Worm (Caenorhabditis elegans): ENCODE data around the gene let-413.

let-413 gene

ce11 chrV:7980370-7980987 lies 2.9 kb upstream of the let-413 start (continued):
- TF ChIP-seq dmd-8 (GFP tag; IDR thresholded peaks at IDR 0.05) (no peak), php-3 (GFP tag; IDR thresholded peaks at IDR 0.05) (no peak), lin-1 (GFP tag; IDR thresholded peaks at IDR 0.05) (no peak), mdt-29 (GFP tag; IDR thresholded peaks at IDR 0.05) (no peak), mes-2 (tag; optimal IDR thresholded peaks at IDR 0.05; ENCODE audit: poor library complexity, severe bottlenecking) (no peak), ceh-20 (GFP tag; IDR thresholded peaks at IDR 0.05) (0 out of 2 replicates have a peak, but pooled peaks have one; percentile 50), lim-7 (GFP tag; IDR thresholded peaks at IDR 0.05) (no peak), jun-1 (tag; optimal IDR thresholded peaks at IDR 0.05) (no peak), lin-38 (GFP tag; IDR thresholded peaks at IDR 0.05) (no peak), dve-1 (tag; optimal IDR thresholded peaks at IDR 0.05; ENCODE audit: insufficient read depth) (no peak), skn-1 (tag; optimal IDR thresholded peaks at IDR 0.05) (no peak), ceh-28 (tag; optimal IDR thresholded peaks at IDR 0.05) (no peak), tra-1 (GFP tag; IDR thresholded peaks at IDR 0.05) (0 out of 2 replicates have a peak, but pooled peaks have one; percentile 60), zfp-2 (tag; optimal IDR thresholded peaks at IDR 0.05) (no peak), pha-4 (GFP tag; IDR thresholded peaks at IDR 0.05) (no peak), pha-4 (tag; optimal IDR thresholded peaks at IDR 0.05) (no peak), egl-27 (tag; optimal IDR thresholded peaks at IDR 0.05) (no peak), F49E8.2 (tag; optimal IDR thresholded peaks at IDR 0.05; ENCODE audit: borderline replicate concordance) (no peak), nhr-41 (GFP tag; IDR thresholded peaks at IDR 0.05) (no peak), aha-1 (tag) (peak; percentile 97), D1046.2 (GFP tag; IDR thresholded peaks at IDR 0.05) (no peak), snpc-4 (tag; optimal IDR thresholded peaks at IDR 0.05) (no peak), zfp-3 (GFP tag; conservative IDR thresholded peaks at IDR 0.05) (no peak), nhr-102 (tag; optimal IDR thresholded peaks at IDR 0.05) (no peak), lin-15B (tag; optimal IDR thresholded peaks at IDR 0.05) (no peak), lin-29 (GFP tag; IDR thresholded peaks at IDR 0.05) (no peak), zag-1 (tag; optimal IDR thresholded peaks at IDR 0.05) (no peak), zip-11 (GFP tag; IDR thresholded peaks at IDR 0.05) (no peak), snpc-1.2 (GFP tag; IDR thresholded peaks at IDR 0.05) (no peak), mxl-3 (GFP tag; optimal IDR thresholded peaks at IDR 0.05) (no peak), daf-16 (GFP tag; optimal IDR thresholded peaks at IDR 0.05) (peak in 1 of 2 experiments; percentile 36), daf-16 (tag; optimal IDR thresholded peaks at IDR 0.05) (no peak), T20F7.1 (GFP tag; optimal IDR thresholded peaks at IDR 0.05) (no peak), F10B5.3 (tag; optimal IDR thresholded peaks at IDR 0.05) (no peak), Y105C5A.15 (GFP tag; IDR thresholded peaks at IDR 0.05) (no peak), set-16 (GFP tag; IDR thresholded peaks at IDR 0.05) (no peak), ctbp-1 (GFP tag; IDR thresholded peaks at IDR 0.05) (peak; percentile 37; the same call in 1 of the 2 replicates), ztf-11 (tag; optimal IDR thresholded peaks at IDR 0.05) (no peak), lin-13 (GFP tag; optimal IDR thresholded peaks at IDR 0.05) (no peak), nhr-237 (tag; optimal IDR thresholded peaks at IDR 0.05) (no peak), nhr-25 (tag; optimal IDR thresholded peaks at IDR 0.05; ENCODE audit: borderline replicate concordance, insufficient read depth) (no peak), ces-1 (GFP tag; optimal IDR thresholded peaks at IDR 0.05) (no peak), nhr-76 (tag; optimal IDR thresholded peaks at IDR 0.05) (no peak), sdz-12 (GFP tag; optimal IDR thresholded peaks at IDR 0.05) (no peak), dmd-6 (GFP tag; IDR thresholded peaks at IDR 0.05) (no peak), gei-8 (GFP tag; optimal IDR thresholded peaks at IDR 0.05) (no peak), fos-1 (tag; optimal IDR thresholded peaks at IDR 0.05) (no peak), Y48G9A.11 (GFP tag; IDR thresholded peaks at IDR 0.05) (no peak), Y75B8A.6 (GFP tag; IDR thresholded peaks at IDR 0.05) (no peak), egl-43 (GFP tag; IDR thresholded peaks at IDR 0.05) (no peak), mxl-2 (GFP tag; conservative IDR thresholded peaks at IDR 0.05) (no peak)

All from whole organism, L4 larva.